ENCODE assay signal across 3 fruit fly cellular contexts in the genomic region with DNA sequence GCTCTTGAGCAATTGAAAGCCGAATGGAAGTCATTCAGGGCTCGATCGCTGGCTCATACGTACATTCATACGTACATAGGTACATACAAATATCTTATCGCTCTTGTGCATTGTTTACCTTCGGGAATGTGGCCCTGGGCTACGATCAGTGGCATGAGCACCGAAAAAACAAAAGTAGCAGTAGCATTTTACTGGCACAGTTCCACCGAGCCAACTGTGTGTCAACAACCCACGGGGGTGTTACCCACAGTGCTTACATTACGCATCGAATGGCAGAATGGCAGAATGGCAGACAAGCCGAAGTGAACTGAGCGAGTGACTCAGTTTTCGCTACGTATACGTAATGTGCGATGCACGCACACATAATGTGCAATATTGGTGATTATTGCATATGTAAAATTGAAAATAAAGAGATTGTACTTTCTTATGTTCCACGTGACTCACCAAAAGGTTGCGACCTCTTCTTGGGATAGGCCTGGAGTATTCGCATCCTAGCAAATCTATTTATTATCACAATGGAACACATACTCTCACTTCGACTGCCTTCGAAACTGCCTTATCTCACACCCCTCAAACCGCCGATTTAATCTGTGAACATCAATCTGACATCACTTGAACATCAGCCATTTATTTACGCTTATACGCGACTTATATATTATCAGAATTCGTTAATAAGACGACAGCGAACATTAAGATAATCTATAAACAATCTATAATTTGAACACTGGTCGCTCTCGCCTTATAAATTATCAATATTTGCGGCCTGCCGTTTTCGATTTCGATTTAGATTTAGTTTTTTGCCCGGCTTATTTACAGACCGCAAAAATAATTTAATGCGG.
A peak's percentile ranks its signal among the peaks of the same experiment; 100 is the strongest.
TF ChIP-seq lines count a peak whose summit lies in the region.

No protein-coding gene starts in this region.

TF ChIP-seq in whole organism, embryonic, 481 proteins besides CTCF, POLR2A, EP300 and RAD21 (continued from another document and continues in another):
- TF ChIP-seq CG6254 (GFP tag; optimal IDR thresholded peaks at IDR 0.05; lab: Kevin White, UChicago) (no peak), CG2712 (tag; optimal IDR thresholded peaks at IDR 0.05; lab: Kevin White, UChicago) (no peak), Hr3 (GFP tag; optimal IDR thresholded peaks at IDR 0.05; lab: Kevin White, UChicago) (no peak), CG2875 (GFP tag; optimal IDR thresholded peaks at IDR 0.05; lab: Kevin White, UChicago) (no peak), bsh (GFP tag; optimal IDR thresholded peaks at IDR 0.05; lab: Kevin White, UChicago) (no peak), CG6175 (GFP tag; IDR thresholded peaks at IDR 0.05; lab: Robert Waterston, UW) (no peak), gro (GFP tag; optimal IDR thresholded peaks at IDR 0.05; lab: Kevin White, UChicago) (no peak), CG14050 (GFP tag; IDR thresholded peaks at IDR 0.05; lab: Robert Waterston, UW) (no peak), stc (GFP tag; IDR thresholded peaks at IDR 0.05; lab: Robert Waterston, UW) (peak; percentile 35; the same call in 1 of the 2 replicates), nerfin-2 (GFP tag; IDR thresholded peaks at IDR 0.05; lab: Robert Waterston, UW; ENCODE audit: partially characterized antibody) (no peak), H15 (GFP tag; IDR thresholded peaks at IDR 0.05; lab: Robert Waterston, UW) (no peak), CG15601 (tag; optimal IDR thresholded peaks at IDR 0.05; lab: Kevin White, UChicago) (peak; percentile 61), Hey (tag; optimal IDR thresholded peaks at IDR 0.05; lab: Kevin White, UChicago) (no peak), CG8089 (GFP tag; optimal IDR thresholded peaks at IDR 0.05; lab: Kevin White, UChicago) (no peak), CG34376 (GFP tag; optimal IDR thresholded peaks at IDR 0.05; lab: Kevin White, UChicago) (no peak), CG6654 (GFP tag; optimal IDR thresholded peaks at IDR 0.05; lab: Kevin White, UChicago) (no peak), salm (tag; optimal IDR thresholded peaks at IDR 0.05; lab: Kevin White, UChicago) (no peak), D19B (GFP tag; optimal IDR thresholded peaks at IDR 0.05; lab: Kevin White, UChicago) (no peak), wdn (GFP tag; IDR thresholded peaks at IDR 0.05; lab: Robert Waterston, UW) (no peak), Ptx1 (GFP tag; IDR thresholded peaks at IDR 0.05; lab: Robert Waterston, UW) (no peak), CG30403 (GFP tag; optimal IDR thresholded peaks at IDR 0.05; lab: Kevin White, UChicago) (no peak), CG2120 (GFP tag; optimal IDR thresholded peaks at IDR 0.05; lab: Kevin White, UChicago) (no peak), br (optimal IDR thresholded peaks at IDR 0.05; lab: Kevin White, UChicago) (no peak), pfk (GFP tag; optimal IDR thresholded peaks at IDR 0.05; lab: Kevin White, UChicago) (no peak), pum (GFP tag; optimal IDR thresholded peaks at IDR 0.05; lab: Kevin White, UChicago) (no peak), CG30431 (GFP tag; optimal IDR thresholded peaks at IDR 0.05; lab: Kevin White, UChicago) (no peak), CG13424 (tag; optimal IDR thresholded peaks at IDR 0.05; lab: Kevin White, UChicago) (no peak), CG12219 (GFP tag; optimal IDR thresholded peaks at IDR 0.05; lab: Kevin White, UChicago) (peak; percentile 22), Dek (tag; optimal IDR thresholded peaks at IDR 0.05; lab: Kevin White, UChicago) (no peak), so (GFP tag; IDR thresholded peaks at IDR 0.05; lab: Robert Waterston, UW) (no peak), CG16779 (GFP tag; IDR thresholded peaks at IDR 0.05; lab: Robert Waterston, UW) (no peak), CG14014 (GFP tag; IDR thresholded peaks at IDR 0.05; lab: Robert Waterston, UW) (peak; percentile 46; the same call in 1 of the 2 replicates), chm (GFP tag; IDR thresholded peaks at IDR 0.05; lab: Robert Waterston, UW) (peak; percentile 65), CG15479 (GFP tag; optimal IDR thresholded peaks at IDR 0.05; lab: Kevin White, UChicago) (peak; percentile 60), fd3F (GFP tag; optimal IDR thresholded peaks at IDR 0.05; lab: Kevin White, UChicago) (no peak), da (GFP tag; optimal IDR thresholded peaks at IDR 0.05; lab: Kevin White, UChicago) (no peak), onecut (GFP tag; IDR thresholded peaks at IDR 0.05; lab: Robert Waterston, UW) (peak; percentile 26; the same call in 1 of the 2 replicates), lbe (GFP tag; optimal IDR thresholded peaks at IDR 0.05; lab: Kevin White, UChicago) (no peak), ssp (GFP tag; IDR thresholded peaks at IDR 0.05; lab: Robert Waterston, UW) (no peak), zen2 (GFP tag; IDR thresholded peaks at IDR 0.05; lab: Robert Waterston, UW; ENCODE audit: partially characterized antibody) (no peak), CG13775 (GFP tag; optimal IDR thresholded peaks at IDR 0.05; lab: Kevin White, UChicago) (no peak), sr (GFP tag; IDR thresholded peaks at IDR 0.05; lab: Robert Waterston, UW) (no peak)

TF ChIP-seq in whole organism, prepupa, 60 proteins besides CTCF, POLR2A, EP300 and RAD21 (continued from another document):
- TF ChIP-seq CG3919 (GFP tag; optimal IDR thresholded peaks at IDR 0.05; lab: Kevin White, UChicago) (peak; percentile 10), fd85E (GFP tag; optimal IDR thresholded peaks at IDR 0.05; lab: Kevin White, UChicago) (no peak), eg (GFP tag; IDR thresholded peaks at IDR 0.05; lab: Robert Waterston, UW) (no peak), achi (GFP tag; optimal IDR thresholded peaks at IDR 0.05; lab: Kevin White, UChicago) (no peak), fkh (GFP tag; optimal IDR thresholded peaks at IDR 0.05; lab: Kevin White, UChicago) (peak; percentile 81), Eip93F (GFP tag; optimal IDR thresholded peaks at IDR 0.05; lab: Kevin White, UChicago) (peak; percentile 76)

TF ChIP-seq in whole organism, wandering third instar larva, 38 proteins besides CTCF, POLR2A, EP300 and RAD21 (continued from another document):
- TF ChIP-seq ey (GFP tag; optimal IDR thresholded peaks at IDR 0.05; lab: Kevin White, UChicago), result no peak
- no peak for TF ChIP-seq Rel (GFP tag; optimal IDR thresholded peaks at IDR 0.05; lab: Kevin White, UChicago)
- peak; percentile 72 for TF ChIP-seq Rel (tag; optimal IDR thresholded peaks at IDR 0.05; lab: Kevin White, UChicago)
- no peak for TF ChIP-seq Hr78 (GFP tag; optimal IDR thresholded peaks at IDR 0.05; lab: Kevin White, UChicago)
